Worm (Caenorhabditis elegans) whole organism, early embryonic: Measurements from ENCODE around the gene ZK1290.7.

Source experiments
- B0310.2 ChIP-seq: sonication (generic microtip); optimal IDR thresholded peaks from 2 replicates; lab custom pipeline; 2016; ENCODE audit warnings: mild to moderate bottlenecking, missing genetic modification characterization, missing compliant biosample characterization
- F13C5.2 ChIP-seq: sonication (generic microtip); optimal IDR thresholded peaks from 2 replicates; lab custom pipeline; 2017; ENCODE audit warnings: mild to moderate bottlenecking, missing genetic modification characterization, inconsistent platforms, missing compliant biosample characterization
- aly-1 ChIP-seq: sonication (generic microtip); optimal IDR thresholded peaks from 2 replicates; lab custom pipeline; 2016; ENCODE audit warnings: missing genetic modification characterization, missing compliant biosample characterization
- ama-1 ChIP-seq: fragments of 150-350 bp; optimal IDR thresholded peaks from 2 replicates; lab custom pipeline; 2014
- ceh-13 ChIP-seq: fragments of 200-800 bp; sonication (Bioruptor generic); optimal IDR thresholded peaks from 2 replicates; lab custom pipeline; 2018; ENCODE audit warnings: mild to moderate bottlenecking, missing genetic modification characterization, missing compliant biosample characterization
- ceh-36 ChIP-seq: sonication (generic microtip); optimal IDR thresholded peaks from 2 replicates; lab custom pipeline; 2016; ENCODE audit warnings: missing genetic modification characterization, inconsistent platforms, missing compliant biosample characterization
- ets-7 ChIP-seq: sonication (generic microtip); optimal IDR thresholded peaks from 2 replicates; lab custom pipeline; 2016; ENCODE audit warnings: missing genotype, missing genetic modification characterization, missing compliant biosample characterization
- flt-1 ChIP-seq: fragments of 200-800 bp; sonication (Bioruptor generic); IDR thresholded peaks from 2 replicates; pipeline ENCODE4 v1.3.6; 2022; ENCODE audit warnings: missing genetic modification characterization, missing compliant biosample characterization
- hmbx-1 ChIP-seq: sonication (generic microtip); optimal IDR thresholded peaks from 2 replicates; lab custom pipeline; 2016; ENCODE audit warnings: mild to moderate bottlenecking, missing genetic modification characterization, missing compliant biosample characterization
- hmg-4 ChIP-seq: fragments of 200-800 bp; sonication (Bioruptor generic); optimal IDR thresholded peaks from 2 replicates; lab custom pipeline; 2018; ENCODE audit warnings: mild to moderate bottlenecking, missing genetic modification characterization, missing compliant biosample characterization
- hnd-1 ChIP-seq: sonication (generic microtip); optimal IDR thresholded peaks from 2 replicates; lab custom pipeline; 2016; ENCODE audit warnings: missing genetic modification characterization, missing compliant biosample characterization
- pes-1 ChIP-seq: fragments of 200-800 bp; sonication (Bioruptor generic); IDR thresholded peaks from 2 replicates; pipeline ENCODE4 v1.3.6; 2022; ENCODE audit warnings: missing genetic modification reagents, missing genetic modification characterization, missing compliant biosample characterization
- scrt-1 ChIP-seq: fragments of 200-800 bp; sonication (Bioruptor generic); IDR thresholded peaks from 2 replicates; pipeline ENCODE4 v1.3.6; 2022; ENCODE audit warnings: missing genetic modification characterization, missing compliant biosample characterization
- sea-1 ChIP-seq: fragments of 200-800 bp; sonication (Bioruptor generic); conservative IDR thresholded peaks from 2 replicates; pipeline ENCODE4 v1.3.6; 2022; ENCODE audit warnings: missing genetic modification characterization, missing compliant biosample characterization
- tbx-11 ChIP-seq: fragments of 200-800 bp; sonication (Bioruptor generic); IDR thresholded peaks from 2 replicates; pipeline ENCODE4 v1.3.6; 2022; ENCODE audit warnings: missing genetic modification characterization, missing compliant biosample characterization
- tbx-37 ChIP-seq: fragments of 200-800 bp; sonication (Bioruptor generic); conservative IDR thresholded peaks from 2 replicates; pipeline ENCODE4 v1.3.6; 2022; ENCODE audit warnings: missing genetic modification reagents, missing genetic modification characterization, missing compliant biosample characterization
- tra-4 ChIP-seq: sonication (generic microtip); optimal IDR thresholded peaks from 2 replicates; lab custom pipeline; 2017; ENCODE audit warnings: missing genetic modification characterization, missing compliant biosample characterization

Gene ZK1290.7

DNA sequence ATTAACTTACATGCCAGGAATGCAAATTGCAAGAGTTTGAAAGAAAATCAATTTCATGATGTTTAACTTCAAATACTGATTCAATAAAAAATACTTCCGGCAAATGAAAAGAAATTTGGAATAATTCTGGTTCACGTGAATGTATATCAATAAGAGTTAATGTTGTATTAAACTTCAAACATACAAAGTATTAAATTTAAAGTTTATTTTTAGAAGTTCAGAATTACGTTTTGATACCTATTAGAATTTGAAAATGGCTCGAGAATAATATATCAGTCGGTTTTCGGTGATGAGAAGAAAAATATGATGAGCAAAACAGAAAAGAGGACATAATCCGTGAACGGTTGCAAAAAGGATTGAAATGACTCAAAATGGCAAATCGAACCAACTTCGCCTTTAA is 35.8 kb downstream of the ZK1290.7 start, which contains the start of gene D1022.9:
D1022.9 (minus strand) TSS at position 101 of the 400 bp plus-strand sequence.
- no peak for TF ChIP-seq flt-1 (GFP tag; lab: Robert Waterston, UW)
- no peak for TF ChIP-seq scrt-1 (GFP tag; lab: Robert Waterston, UW)
- TF ChIP-seq pes-1 (GFP tag; lab: Robert Waterston, UW): no peak
- TF ChIP-seq tra-4 (tag; lab: Kevin White, UChicago): no peak
- TF ChIP-seq aly-1 (tag; lab: Kevin White, UChicago): no peak
- no peak for TF ChIP-seq sea-1 (GFP tag; lab: Robert Waterston, UW)
- no peak for TF ChIP-seq hmbx-1 (tag; lab: Kevin White, UChicago)
- no peak for TF ChIP-seq tbx-11
- TF ChIP-seq ceh-36: no peak
- TF ChIP-seq hmg-4 (GFP tag; lab: Kevin White, UChicago): no peak
- TF ChIP-seq ets-7 (tag; lab: Kevin White, UChicago): no peak
- TF ChIP-seq ceh-13 (GFP tag; lab: Kevin White, UChicago): no peak
- TF ChIP-seq ama-1 (lab: Kevin White, UChicago): no peak
- no peak for TF ChIP-seq B0310.2 (tag; lab: Kevin White, UChicago)
- TF ChIP-seq hnd-1: no peak
- TF ChIP-seq F13C5.2 (tag; lab: Kevin White, UChicago): no peak
- TF ChIP-seq tbx-37 (GFP tag; lab: Robert Waterston, UW): no peak

DNA sequence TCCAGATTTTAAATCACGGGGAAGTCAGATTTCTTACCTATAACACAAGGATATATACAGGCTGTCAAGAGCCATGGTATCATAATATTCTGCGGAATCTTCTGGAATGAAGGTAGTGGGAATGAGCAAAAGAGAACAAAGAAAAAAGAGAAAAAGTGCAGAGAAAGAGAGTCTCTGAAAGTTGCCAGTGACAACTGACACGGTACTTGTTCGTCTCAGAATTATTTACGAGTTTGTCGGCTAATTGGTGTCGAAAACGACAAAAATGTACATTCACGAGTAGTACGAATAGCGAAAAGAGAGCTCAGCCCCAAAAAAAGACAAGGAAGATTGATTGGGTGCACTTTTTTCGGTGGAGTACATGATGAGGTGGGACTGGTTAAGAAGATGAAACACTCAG is 42.3 kb downstream of the ZK1290.7 start, which contains the start of gene cah-2:
cah-2 (minus strand) TSS at position 101 of the 400 bp plus-strand sequence.
- TF ChIP-seq sea-1 (GFP tag; lab: Robert Waterston, UW) (no peak), hnd-1 (no peak), hmg-4 (GFP tag; lab: Kevin White, UChicago) (no peak), F13C5.2 (tag; lab: Kevin White, UChicago) (no peak)

DNA sequence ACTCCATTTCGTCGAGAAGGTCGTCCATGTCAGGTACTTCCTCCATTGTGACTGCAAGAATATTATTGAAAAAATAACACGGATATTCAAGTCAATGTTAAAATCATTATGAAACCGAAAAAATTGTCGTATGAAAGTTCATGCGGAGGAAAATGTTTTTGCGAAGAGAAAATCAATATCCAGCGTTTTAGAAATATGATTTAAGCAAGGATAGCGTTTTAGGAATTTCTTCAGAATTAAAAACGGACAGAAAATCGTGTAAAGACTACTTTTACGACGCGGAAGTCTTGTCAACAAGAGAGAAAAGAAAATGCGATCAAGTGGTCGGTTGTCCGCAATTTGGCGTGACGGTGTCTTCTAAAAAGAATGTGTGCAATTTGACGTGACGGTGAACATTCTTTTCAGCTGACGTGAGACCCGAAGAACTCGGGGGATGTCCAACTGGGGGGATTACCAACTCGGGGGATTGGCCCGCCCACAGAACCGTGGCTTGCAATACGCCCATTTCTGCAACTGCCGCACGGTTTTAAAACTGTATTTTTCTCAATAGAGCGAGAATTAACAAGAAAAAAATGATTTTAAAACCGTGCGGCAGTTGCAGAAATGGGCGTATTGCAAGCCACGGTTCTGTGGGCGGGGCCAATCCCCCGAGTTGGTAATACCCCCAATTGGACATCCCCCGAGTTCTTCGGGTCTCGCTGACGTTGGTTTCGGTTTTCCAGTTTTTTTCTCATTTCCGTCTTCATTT is 46.7 kb downstream of the ZK1290.7 start, which contains the start of the genes aka-1 and ubc-6:
aka-1 (minus strand) TSS at position 51 of the 748 bp plus-strand sequence.
ubc-6 (plus strand) TSS at position 701 of the 748 bp plus-strand sequence.
- TF ChIP-seq sea-1 (GFP tag; lab: Robert Waterston, UW) (peak; percentile 81), ets-7 (tag; lab: Kevin White, UChicago) (peak; percentile 34), aly-1 (tag; lab: Kevin White, UChicago) (no peak), F13C5.2 (tag; lab: Kevin White, UChicago) (peak; percentile 25), tra-4 (tag; lab: Kevin White, UChicago) (no peak), ceh-13 (GFP tag; lab: Kevin White, UChicago) (no peak), scrt-1 (GFP tag; lab: Robert Waterston, UW) (peak; percentile 29; the same call in 1 of the 2 replicates), pes-1 (GFP tag; lab: Robert Waterston, UW) (peak; percentile 62; the same call in 1 of the 2 replicates), hmbx-1 (tag; lab: Kevin White, UChicago) (no peak), ama-1 (lab: Kevin White, UChicago) (no peak), ceh-36 (peak; percentile 17), tbx-37 (GFP tag; lab: Robert Waterston, UW) (peak; percentile 44; the same call in 1 of the 2 replicates)
